Worm (Caenorhabditis elegans) whole organism, L3 larva: ENCODE results near the gene F58A4.2.

ENCODE experiments used
- ZK546.5 ChIP-seq: sonication (generic microtip); optimal IDR thresholded peaks from 2 replicates; lab custom pipeline; 2017; ENCODE audit warnings: missing biosample characterization, missing genetic modification characterization
- aly-2 ChIP-seq: fragments of 150-350 bp; optimal IDR thresholded peaks from 2 replicates; lab custom pipeline; 2014; ENCODE audit warnings: missing biosample characterization, missing genetic modification characterization
- ama-1 ChIP-seq: fragments of 150-350 bp; optimal IDR thresholded peaks from 2 replicates; lab custom pipeline; 2018
- daf-12 ChIP-seq: fragments of 150-350 bp; optimal IDR thresholded peaks from 2 replicates; lab custom pipeline; 2014; ENCODE audit warnings: missing biosample characterization, missing genetic modification reagents, missing genetic modification characterization
- elt-1 ChIP-seq: fragments of 150-350 bp; optimal IDR thresholded peaks from 2 replicates; lab custom pipeline; 2014; ENCODE audit warnings: missing biosample characterization, missing genetic modification characterization
- eor-1 ChIP-seq, 2 experiments: fragments of 150-350 bp; optimal IDR thresholded peaks; 2 replicates each; lab custom pipeline; 2014 to 2018; ENCODE audit warnings: missing biosample characterization in 2 of 2, missing genetic modification characterization in 2 of 2
- fkh-2 ChIP-seq: fragments of 150-350 bp; optimal IDR thresholded peaks from 2 replicates; lab custom pipeline; 2014; ENCODE audit warnings: missing biosample characterization, missing genetic modification reagents, missing genetic modification characterization
- jun-1 ChIP-seq: fragments of 150-350 bp; optimal IDR thresholded peaks from 2 replicates; lab custom pipeline; 2014; ENCODE audit warnings: missing biosample characterization, missing genetic modification reagents, missing genetic modification characterization
- nhr-12 ChIP-seq: fragments of 150-350 bp; optimal IDR thresholded peaks from 2 replicates; lab custom pipeline; 2014; ENCODE audit warnings: missing biosample characterization, missing genetic modification characterization
- unc-62 ChIP-seq: fragments of 150-350 bp; sonication (generic microtip); optimal IDR thresholded peaks from 4 replicates; lab custom pipeline; 2014; ENCODE audit warnings: missing biosample characterization, missing genetic modification reagents, missing genetic modification characterization
- ztf-4 ChIP-seq: fragments of 150-350 bp; optimal IDR thresholded peaks from 2 replicates; lab custom pipeline; 2014; ENCODE audit warnings: missing biosample characterization, missing genetic modification characterization

DNA sequence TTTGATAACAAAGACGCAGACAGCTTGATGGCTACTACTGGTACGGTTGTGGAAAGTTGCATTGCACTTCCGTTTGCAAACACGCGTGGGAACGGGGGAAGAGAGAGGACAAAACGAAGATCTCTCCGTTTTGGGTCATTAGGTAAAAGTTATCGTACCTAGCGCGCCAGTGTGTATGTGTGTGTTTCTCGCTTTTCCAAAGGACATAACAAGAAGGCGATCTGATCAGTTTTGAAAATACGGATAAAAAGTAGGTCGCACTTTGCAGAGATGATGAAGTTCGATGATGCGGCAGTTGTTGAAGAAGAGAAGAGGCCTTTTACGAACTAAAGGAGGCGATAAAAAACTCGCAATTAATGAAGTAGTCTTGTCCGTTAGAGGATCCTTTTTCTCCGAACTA lies 44.6 kb upstream of the F58A4.2 start:
- TF ChIP-seq unc-62 (GFP tag; lab: Kevin White, UChicago) (no peak), ZK546.5 (tag; lab: Kevin White, UChicago) (no peak), aly-2 (no peak), elt-1 (tag; lab: Kevin White, UChicago) (no peak), nhr-12 (tag; lab: Kevin White, UChicago) (no peak), daf-12 (tag; lab: Kevin White, UChicago) (no peak), ama-1 (lab: Kevin White, UChicago) (no peak), eor-1 (tag; optimal IDR thresholded peaks at IDR 0.05; lab: Kevin White, UChicago) (no peak), jun-1 (no peak), fkh-2 (tag; lab: Kevin White, UChicago) (no peak), ztf-4 (tag; lab: Kevin White, UChicago) (no peak)
